Fruit fly (Drosophila melanogaster) Kc167 (cell line): Measurements from ENCODE around the gene CG5644.

Experiments
- Myc ChIP-seq: fragments of >200 bp; optimal IDR thresholded peaks from 2 replicates; lab custom pipeline; 2017; ENCODE audit warnings: missing external identifiers
- Sin3A ChIP-seq: fragments of >200 bp; optimal IDR thresholded peaks from 2 replicates; lab custom pipeline; 2018; ENCODE audit warnings: missing external identifiers
- h ChIP-seq: fragments of >200 bp; optimal IDR thresholded peaks from 3 replicates; lab custom pipeline; 2018; ENCODE audit warnings: missing external identifiers
- insv ChIP-seq: fragments of >200 bp; optimal IDR thresholded peaks from 3 replicates; lab custom pipeline; 2018; ENCODE audit warnings: missing external identifiers
- psq ChIP-seq: fragments of >200 bp; optimal IDR thresholded peaks from 2 replicates; lab custom pipeline; 2017; ENCODE audit warnings: missing external identifiers
- ttk ChIP-seq: sonication (Bioruptor generic); optimal IDR thresholded peaks from 2 replicates; lab custom pipeline; 2017; ENCODE audit warnings: missing external identifiers

Gene CG5644

dm6 chr3L:8958557-8958956, 21.1 kb downstream of the CG5644 start, which contains the start of gene CG13313:
TSS of gene CG13313 (plus strand) at chr3L:8958857.
- TF ChIP-seq ttk (lab: Kevin White, UChicago), result no peak

- TF ChIP-seq Sin3A (no peak), Myc (lab: Kevin White, UChicago) (no peak), ttk (lab: Kevin White, UChicago) (no peak), psq (no peak), insv (lab: Kevin White, UChicago) (no peak), h (lab: Kevin White, UChicago) (no peak)
Observed at dm6 chr3L:8956669-8957068, 23.0 kb downstream of the CG5644 start, which contains the start of gene mRpL12. TSS of gene mRpL12 (plus strand) at chr3L:8956791.

dm6 chr3L:8955199-8955598, 24.5 kb downstream of the CG5644 start:
- TF ChIP-seq Myc (lab: Kevin White, UChicago) (no peak), h (lab: Kevin White, UChicago) (no peak), ttk (lab: Kevin White, UChicago) (no peak), psq (no peak), Sin3A (no peak), insv (lab: Kevin White, UChicago) (no peak)

- no peak for TF ChIP-seq Myc (lab: Kevin White, UChicago)
- TF ChIP-seq insv (lab: Kevin White, UChicago), result no peak
- TF ChIP-seq Sin3A, result no peak
- no peak for TF ChIP-seq h (lab: Kevin White, UChicago)
- TF ChIP-seq ttk (lab: Kevin White, UChicago), result no peak
- no peak for TF ChIP-seq psq
Observed at dm6 chr3L:8954648-8955033, 25.0 kb downstream of the CG5644 start, which contains the start of gene GNBP3. TSS of gene GNBP3 (plus strand) at chr3L:8955021.

- TF ChIP-seq Myc (lab: Kevin White, UChicago) (no peak), insv (lab: Kevin White, UChicago) (no peak), Sin3A (no peak), h (lab: Kevin White, UChicago) (no peak), psq (no peak), ttk (lab: Kevin White, UChicago) (no peak)
Observed at dm6 chr3L:8953962-8954647, 25.6 kb downstream of the CG5644 start, which contains the start of the genes CG43783 and orb2. TSS of gene CG43783 (minus strand) at chr3L:8954272. TSS of gene orb2 (minus strand) at chr3L:8954463.

- TF ChIP-seq ttk (lab: Kevin White, UChicago) (no peak), insv (lab: Kevin White, UChicago) (no peak), Myc (lab: Kevin White, UChicago) (no peak), h (lab: Kevin White, UChicago) (no peak), psq (no peak), Sin3A (no peak)
Observed at dm6 chr3L:8953199-8953956, 26.3 kb downstream of the CG5644 start.

dm6 chr3L:8952549-8953198, 27.0 kb downstream of the CG5644 start:
- no peak for TF ChIP-seq h (lab: Kevin White, UChicago)
- no peak for TF ChIP-seq Sin3A
- no peak for TF ChIP-seq ttk (lab: Kevin White, UChicago)
- TF ChIP-seq psq, result no peak
- TF ChIP-seq insv (lab: Kevin White, UChicago), result no peak
- TF ChIP-seq Myc (lab: Kevin White, UChicago), result no peak

dm6 chr3L:8951507-8951906, 28.2 kb downstream of the CG5644 start:
- TF ChIP-seq Myc (lab: Kevin White, UChicago), result no peak
- TF ChIP-seq psq, result no peak
- TF ChIP-seq insv (lab: Kevin White, UChicago), result no peak
- no peak for TF ChIP-seq Sin3A
- TF ChIP-seq ttk (lab: Kevin White, UChicago), result no peak
- TF ChIP-seq h (lab: Kevin White, UChicago), result no peak

- no peak for TF ChIP-seq h (lab: Kevin White, UChicago)
- TF ChIP-seq psq, result no peak
- no peak for TF ChIP-seq Myc (lab: Kevin White, UChicago)
- no peak for TF ChIP-seq ttk (lab: Kevin White, UChicago)
- no peak for TF ChIP-seq insv (lab: Kevin White, UChicago)
- no peak for TF ChIP-seq Sin3A
Observed at dm6 chr3L:8950955-8951354, 28.7 kb downstream of the CG5644 start.

dm6 chr3L:8949823-8950222, 29.9 kb downstream of the CG5644 start:
- TF ChIP-seq Myc (lab: Kevin White, UChicago) (no peak), Sin3A (no peak), h (lab: Kevin White, UChicago) (no peak), ttk (lab: Kevin White, UChicago) (no peak), psq (no peak), insv (lab: Kevin White, UChicago) (no peak)

dm6 chr3L:8947848-8948494, 31.7 kb downstream of the CG5644 start:
- TF ChIP-seq h (lab: Kevin White, UChicago) (no peak), Myc (lab: Kevin White, UChicago) (no peak)
